Fruit fly (Drosophila melanogaster) whole organism, embryonic: ENCODE data around the gene PolG2.

Source experiments
- Atf6 ChIP-seq: fragments of 200-800 bp; sonication (Bioruptor generic); IDR thresholded peaks from 2 replicates; pipeline ENCODE4 v1.3.6; 2022; ENCODE audit warnings: missing biosample characterization, missing genetic modification characterization
- B-H1 ChIP-seq: fragments of 200-800 bp; sonication (Bioruptor generic); IDR thresholded peaks from 3 replicates; pipeline ENCODE4 v1.3.6; 2022; ENCODE audit warnings: missing biosample characterization, missing genetic modification characterization
- BEAF-32 ChIP-seq: fragments of 200-800 bp; sonication (Bioruptor generic); optimal IDR thresholded peaks from 3 replicates; lab custom pipeline; 2017; ENCODE audit warnings: missing biosample characterization, missing genetic modification characterization, mild to moderate bottlenecking, moderate library complexity, missing genetic modification reagents
- Bdp1 ChIP-seq: fragments of 200-800 bp; sonication (Bioruptor generic); optimal IDR thresholded peaks from 3 replicates; lab custom pipeline; 2016; ENCODE audit warnings: missing biosample characterization, missing genetic modification characterization
- CG10267 ChIP-seq: fragments of 200-800 bp; sonication (Bioruptor generic); optimal IDR thresholded peaks from 2 replicates; lab custom pipeline; 2018; ENCODE audit warnings: missing biosample characterization, mild to moderate bottlenecking, missing genetic modification characterization, moderate library complexity
- CG10543 ChIP-seq: fragments of 200-800 bp; sonication (Bioruptor generic); optimal IDR thresholded peaks from 3 replicates; lab custom pipeline; 2017; ENCODE audit warnings: missing biosample characterization, mild to moderate bottlenecking, missing genetic modification characterization, moderate library complexity
- CG10565 ChIP-seq: fragments of 200-800 bp; sonication (Bioruptor generic); optimal IDR thresholded peaks from 3 replicates; lab custom pipeline; 2016; ENCODE audit warnings: missing biosample characterization, mild to moderate bottlenecking, missing genetic modification characterization
- CG11456 ChIP-seq: fragments of 200-800 bp; sonication (Bioruptor generic); IDR thresholded peaks from 3 replicates; pipeline ENCODE4 v1.3.6; 2022; ENCODE audit warnings: missing biosample characterization, missing genetic modification characterization
- CG12659 ChIP-seq: fragments of 200-800 bp; sonication (Bioruptor generic); optimal IDR thresholded peaks from 3 replicates; lab custom pipeline; 2017; ENCODE audit warnings: mild to moderate bottlenecking, missing biosample characterization, missing genetic modification reagents, missing genetic modification characterization
- CG14860 ChIP-seq: fragments of 200-800 bp; sonication (Bioruptor generic); IDR thresholded peaks from 3 replicates; pipeline ENCODE4 v1.3.6; 2022; ENCODE audit warnings: missing biosample characterization, missing genetic modification characterization; ENCODE audit not compliant: partially characterized antibody
- CG2678 ChIP-seq: fragments of 200-800 bp; sonication (Bioruptor generic); optimal IDR thresholded peaks from 3 replicates; lab custom pipeline; 2019; ENCODE audit warnings: missing biosample characterization, mild to moderate bottlenecking, missing genetic modification characterization, moderate library complexity
- CG30431 ChIP-seq: fragments of 200-800 bp; sonication (Bioruptor generic); optimal IDR thresholded peaks from 2 replicates; lab custom pipeline; 2017; ENCODE audit warnings: missing biosample characterization, missing genetic modification characterization
- CG3065 ChIP-seq: fragments of 200-800 bp; sonication (Bioruptor generic); optimal IDR thresholded peaks from 2 replicates; lab custom pipeline; 2016; ENCODE audit warnings: missing biosample characterization, missing genetic modification characterization
- CG32772 ChIP-seq: fragments of 200-800 bp; sonication (Bioruptor generic); IDR thresholded peaks from 2 replicates; pipeline ENCODE4 v1.3.6; 2022; ENCODE audit warnings: missing biosample characterization, missing genetic modification characterization
- CG34224 ChIP-seq: fragments of 200-800 bp; sonication (Bioruptor generic); IDR thresholded peaks from 3 replicates; pipeline ENCODE4 v1.3.6; 2022; ENCODE audit warnings: missing biosample characterization, missing genetic modification characterization; ENCODE audit not compliant: partially characterized antibody
- CG4404 ChIP-seq: fragments of 200-800 bp; sonication (Bioruptor generic); IDR thresholded peaks from 2 replicates; pipeline ENCODE4 v1.3.6; 2022; ENCODE audit warnings: missing biosample characterization, missing genetic modification characterization
- CG4424 ChIP-seq: fragments of 200-800 bp; sonication (Bioruptor generic); optimal IDR thresholded peaks from 3 replicates; lab custom pipeline; 2016; ENCODE audit warnings: missing biosample characterization, missing genetic modification characterization
- CG6813 ChIP-seq: fragments of 200-800 bp; sonication (Bioruptor generic); optimal IDR thresholded peaks from 2 replicates; lab custom pipeline; 2017; ENCODE audit warnings: missing biosample characterization, missing genetic modification characterization, mild to moderate bottlenecking, moderate library complexity, missing genetic modification reagents
- CG7928 ChIP-seq: fragments of 200-800 bp; sonication (Bioruptor generic); optimal IDR thresholded peaks from 2 replicates; lab custom pipeline; 2017; ENCODE audit warnings: missing biosample characterization, mild to moderate bottlenecking, missing genetic modification characterization
- CG8924 ChIP-seq: fragments of 200-800 bp; optimal IDR thresholded peaks from 3 replicates; lab custom pipeline; 2019; ENCODE audit warnings: missing biosample characterization, mild to moderate bottlenecking, missing genetic modification characterization, moderate library complexity
- CG9215 ChIP-seq: fragments of 200-800 bp; sonication (Bioruptor generic); IDR thresholded peaks from 2 replicates; pipeline ENCODE4 v1.3.6; 2022; ENCODE audit warnings: missing biosample characterization, missing genetic modification characterization
- CG9797 ChIP-seq: fragments of 200-800 bp; sonication (Bioruptor generic); optimal IDR thresholded peaks from 3 replicates; lab custom pipeline; 2018; ENCODE audit warnings: missing biosample characterization, mild to moderate bottlenecking, missing genetic modification characterization
- D ChIP-seq, 2 experiments: fragments of 200-800 bp in 1 of 2; fragments of >200 bp in 1 of 2; sonication (Bioruptor generic) in 1 of 2; optimal IDR thresholded peaks; 2 replicates in 1 of 2; 3 replicates in 1 of 2; lab custom pipeline; 2017; ENCODE audit warnings: mild to moderate bottlenecking in 1 of 2, missing biosample characterization in 1 of 2, missing genetic modification characterization in 1 of 2, missing genetic modification reagents in 1 of 2
- D19A ChIP-seq: fragments of 200-800 bp; optimal IDR thresholded peaks from 3 replicates; lab custom pipeline; 2019; ENCODE audit warnings: missing biosample characterization, mild to moderate bottlenecking, missing genetic modification characterization, moderate library complexity
- Ets65A ChIP-seq: fragments of 200-800 bp; sonication (Bioruptor generic); peaks from one replicate; lab custom pipeline; 2016; ENCODE audit warnings: missing biosample characterization, missing genetic modification characterization
- Gsc ChIP-seq: fragments of 200-800 bp; sonication (Bioruptor generic); IDR thresholded peaks from 2 replicates; pipeline ENCODE4 v1.3.6; 2022; ENCODE audit warnings: missing biosample characterization, missing genetic modification characterization
- HLH54F ChIP-seq: fragments of 200-800 bp; sonication (Bioruptor generic); optimal IDR thresholded peaks from 3 replicates; lab custom pipeline; 2016; ENCODE audit warnings: missing biosample characterization, missing genetic modification characterization
- Hr78 ChIP-seq, 2 experiments: fragments of 200-800 bp in 1 of 2; fragments of >200 bp in 1 of 2; sonication (Bioruptor generic) in 1 of 2; optimal IDR thresholded peaks; 2 replicates each; lab custom pipeline; 2017 to 2019; ENCODE audit warnings: missing biosample characterization in 2 of 2, missing genetic modification characterization in 2 of 2, mild to moderate bottlenecking in 1 of 2, moderate library complexity in 1 of 2
- Myb ChIP-seq: fragments of 200-800 bp; sonication (Bioruptor generic); optimal IDR thresholded peaks from 2 replicates; lab custom pipeline; 2016; ENCODE audit warnings: missing biosample characterization, missing genetic modification characterization
- Oli ChIP-seq: fragments of 200-800 bp; sonication (Bioruptor generic); optimal IDR thresholded peaks from 2 replicates; lab custom pipeline; 2018; ENCODE audit warnings: missing biosample characterization, mild to moderate bottlenecking, missing genetic modification characterization, moderate library complexity
- PHDP ChIP-seq: fragments of 200-800 bp; sonication (Bioruptor generic); optimal IDR thresholded peaks from 3 replicates; lab custom pipeline; 2018; ENCODE audit warnings: missing biosample characterization, mild to moderate bottlenecking, missing genetic modification characterization, moderate library complexity
- Scr ChIP-seq: fragments of 200-800 bp; sonication (Bioruptor generic); IDR thresholded peaks from 2 replicates; pipeline ENCODE4 v1.3.6; 2022; ENCODE audit warnings: missing biosample characterization, missing genetic modification characterization; ENCODE audit not compliant: partially characterized antibody
- Sin3A ChIP-seq: fragments of >200 bp; optimal IDR thresholded peaks from 2 replicates; lab custom pipeline; 2018
- YL-1 ChIP-seq: fragments of 200-800 bp; sonication (Bioruptor generic); optimal IDR thresholded peaks from 3 replicates; lab custom pipeline; 2017; ENCODE audit warnings: missing biosample characterization, mild to moderate bottlenecking, missing genetic modification characterization
- ap ChIP-seq: fragments of 200-800 bp; sonication (Bioruptor generic); IDR thresholded peaks from 2 replicates; pipeline ENCODE4 v1.3.6; 2022; ENCODE audit warnings: missing biosample characterization, missing genetic modification characterization
- cato ChIP-seq: fragments of 200-800 bp; sonication (Bioruptor generic); optimal IDR thresholded peaks from 2 replicates; lab custom pipeline; 2016; ENCODE audit warnings: missing biosample characterization, missing genetic modification characterization, borderline replicate concordance
- fd3F ChIP-seq: fragments of 200-800 bp; sonication (Bioruptor generic); optimal IDR thresholded peaks from 2 replicates; lab custom pipeline; 2018; ENCODE audit warnings: missing biosample characterization, mild to moderate bottlenecking, missing genetic modification characterization, moderate library complexity
- gro ChIP-seq: fragments of 200-800 bp; sonication (Bioruptor generic); optimal IDR thresholded peaks from 2 replicates; lab custom pipeline; 2016; ENCODE audit warnings: missing biosample characterization, missing genetic modification characterization
- gt ChIP-seq: fragments of 200-800 bp; sonication (Bioruptor generic); IDR thresholded peaks from 2 replicates; pipeline ENCODE4 v1.3.6; 2022; ENCODE audit warnings: missing biosample characterization, missing genetic modification characterization
- ham ChIP-seq: fragments of 200-800 bp; sonication (Bioruptor generic); IDR thresholded peaks from 2 replicates; pipeline ENCODE4 v1.3.6; 2022; ENCODE audit warnings: missing biosample characterization, missing genetic modification characterization
- hbn ChIP-seq: fragments of 200-800 bp; sonication (Bioruptor generic); IDR thresholded peaks from 2 replicates; pipeline ENCODE4 v1.3.6; 2022; ENCODE audit warnings: missing biosample characterization, missing genetic modification characterization; ENCODE audit not compliant: partially characterized antibody
- her ChIP-seq: fragments of 200-800 bp; sonication (Bioruptor generic); optimal IDR thresholded peaks from 2 replicates; lab custom pipeline; 2016; ENCODE audit warnings: missing biosample characterization, missing genetic modification characterization
- lilli ChIP-seq: fragments of 200-800 bp; sonication (Bioruptor generic); optimal IDR thresholded peaks from 3 replicates; lab custom pipeline; 2016; ENCODE audit warnings: missing biosample characterization, missing genetic modification characterization
- lmd ChIP-seq: fragments of 200-800 bp; sonication (Bioruptor generic); IDR thresholded peaks from 2 replicates; pipeline ENCODE4 v1.3.6; 2022; ENCODE audit warnings: missing biosample characterization, missing genetic modification characterization
- mam ChIP-seq: fragments of 200-800 bp; sonication (Bioruptor generic); optimal IDR thresholded peaks from 3 replicates; lab custom pipeline; 2016; ENCODE audit warnings: missing biosample characterization, missing genetic modification characterization
- p53 ChIP-seq: fragments of 200-800 bp; sonication (Bioruptor generic); optimal IDR thresholded peaks from 2 replicates; lab custom pipeline; 2016; ENCODE audit warnings: missing biosample characterization, missing genetic modification characterization
- tap ChIP-seq: fragments of 200-800 bp; optimal IDR thresholded peaks from 3 replicates; lab custom pipeline; 2019; ENCODE audit warnings: missing biosample characterization, mild to moderate bottlenecking, missing genetic modification characterization, moderate library complexity
- tgo ChIP-seq: fragments of 200-800 bp; sonication (Bioruptor generic); IDR thresholded peaks from 3 replicates; pipeline ENCODE4 v1.3.6; 2022; ENCODE audit warnings: missing biosample characterization, missing genetic modification characterization
- tio ChIP-seq: fragments of 200-800 bp; sonication (Bioruptor generic); optimal IDR thresholded peaks from 2 replicates; lab custom pipeline; 2017; ENCODE audit warnings: missing biosample characterization, missing genetic modification characterization, inconsistent platforms
- vnd ChIP-seq: fragments of 200-800 bp; sonication (Bioruptor generic); IDR thresholded peaks from 3 replicates; pipeline ENCODE4 v1.3.6; 2022; ENCODE audit warnings: missing biosample characterization, missing genetic modification characterization; ENCODE audit not compliant: partially characterized antibody

PolG2 gene

DNA sequence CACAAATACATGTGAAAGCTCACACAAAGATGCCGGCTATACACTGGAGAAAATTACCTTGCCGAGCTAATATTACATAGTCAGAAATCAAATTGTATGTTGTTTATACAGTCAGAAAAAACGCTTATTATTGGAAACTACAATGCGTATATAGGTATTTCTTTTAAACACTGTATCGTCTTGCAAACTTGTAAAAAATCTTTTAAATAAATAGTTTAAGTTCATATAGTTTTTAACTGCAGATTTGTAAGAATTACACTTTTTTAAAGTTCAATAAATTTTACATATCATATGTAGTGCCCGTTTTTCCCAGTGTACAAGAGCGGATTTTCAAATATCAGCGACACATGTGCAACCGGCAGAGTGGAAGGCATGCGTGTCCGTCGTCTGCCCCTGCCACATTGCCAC is 6.8 kb upstream of the PolG2 start (continued):
- TF ChIP-seq Hr78 (GFP tag; optimal IDR thresholded peaks at IDR 0.05; lab: Kevin White, UChicago): peak in 1 of 2 experiments; percentile 72
- peak; percentile 66 for TF ChIP-seq tap (tag; lab: Kevin White, UChicago)
- peak; percentile 53 for TF ChIP-seq her (GFP tag; lab: Kevin White, UChicago)
- peak; percentile 58 for TF ChIP-seq HLH54F (GFP tag; lab: Kevin White, UChicago)
- peak; percentile 50 for TF ChIP-seq CG3065 (GFP tag; lab: Kevin White, UChicago)
- no peak for TF ChIP-seq BEAF-32
- TF ChIP-seq Atf6 (GFP tag; lab: Robert Waterston, UW): peak; percentile 83
- peak; percentile 63 for TF ChIP-seq B-H1 (GFP tag; lab: Robert Waterston, UW)
- TF ChIP-seq Bdp1: peak; percentile 49
- TF ChIP-seq CG10565 (GFP tag; lab: Kevin White, UChicago): peak; percentile 45
- peak; percentile 37 for TF ChIP-seq CG6813 (GFP tag; lab: Kevin White, UChicago)
- TF ChIP-seq gt: no peak
- TF ChIP-seq ham: no peak
- TF ChIP-seq PHDP (tag; lab: Kevin White, UChicago): peak; percentile 86
- TF ChIP-seq ap (GFP tag; lab: Robert Waterston, UW): peak; percentile 56
- TF ChIP-seq CG4424 (GFP tag; lab: Kevin White, UChicago): peak; percentile 81
- peak; percentile 88 for TF ChIP-seq CG12659 (GFP tag; lab: Kevin White, UChicago)
- no peak for TF ChIP-seq vnd (GFP tag; lab: Robert Waterston, UW)
- no peak; the same call in 1 of the 2 replicates for TF ChIP-seq CG9215
- TF ChIP-seq Myb (GFP tag; lab: Kevin White, UChicago): peak; percentile 39
- no peak for TF ChIP-seq CG9797 (GFP tag; lab: Kevin White, UChicago)
- TF ChIP-seq hbn (GFP tag; lab: Robert Waterston, UW): no peak
- TF ChIP-seq cato (GFP tag; lab: Kevin White, UChicago): peak; percentile 56
- TF ChIP-seq CG30431 (GFP tag; lab: Kevin White, UChicago): peak; percentile 68
- TF ChIP-seq fd3F (GFP tag; lab: Kevin White, UChicago): peak; percentile 70
- TF ChIP-seq CG34224 (GFP tag; lab: Robert Waterston, UW): no peak
- peak; percentile 80 for TF ChIP-seq tgo (GFP tag; lab: Robert Waterston, UW)
- TF ChIP-seq lilli (GFP tag; lab: Kevin White, UChicago): peak; percentile 78
- peak; percentile 41 for TF ChIP-seq YL-1 (GFP tag; lab: Kevin White, UChicago)
- no peak for TF ChIP-seq Scr (GFP tag; lab: Robert Waterston, UW)
- TF ChIP-seq CG10267 (tag; lab: Kevin White, UChicago): peak; percentile 72
- no peak for TF ChIP-seq p53
- TF ChIP-seq mam (GFP tag; lab: Kevin White, UChicago): peak; percentile 79
- peak; percentile 85 for TF ChIP-seq D19A (tag; lab: Kevin White, UChicago)
- TF ChIP-seq Oli: peak; percentile 88
- no peak for TF ChIP-seq Sin3A (lab: Kevin White, UChicago)
- no peak for TF ChIP-seq CG10543 (GFP tag; lab: Kevin White, UChicago)
- TF ChIP-seq D (optimal IDR thresholded peaks at IDR 0.05; lab: Kevin White, UChicago): no peak
- TF ChIP-seq D (GFP tag; optimal IDR thresholded peaks at IDR 0.05; lab: Kevin White, UChicago): peak; percentile 69
- TF ChIP-seq CG8924 (tag; lab: Kevin White, UChicago): peak; percentile 89
- TF ChIP-seq CG4404: no peak; the same call in 1 of the 2 replicates
- TF ChIP-seq CG14860 (GFP tag; lab: Robert Waterston, UW): no peak
- TF ChIP-seq Ets65A (GFP tag; lab: Kevin White, UChicago): peak; percentile 95
- TF ChIP-seq lmd (GFP tag; lab: Robert Waterston, UW): peak; percentile 81
- no peak for TF ChIP-seq Gsc (GFP tag; lab: Robert Waterston, UW)
- peak; percentile 85 for TF ChIP-seq CG2678 (tag; lab: Kevin White, UChicago)
- peak; percentile 69 for TF ChIP-seq tio (GFP tag; lab: Kevin White, UChicago)
- peak; percentile 15 for TF ChIP-seq gro (GFP tag; lab: Kevin White, UChicago)
- TF ChIP-seq CG11456: peak; percentile 63; the same call in 1 of the 3 replicates
- TF ChIP-seq CG7928 (GFP tag; lab: Kevin White, UChicago): peak; percentile 8
- peak; percentile 59 for TF ChIP-seq CG32772
